Worm (Caenorhabditis elegans) whole organism, L4 larva: Measurements from ENCODE around the gene flp-23.

Experiments
- ceh-28 ChIP-seq: fragments of 150-350 bp; optimal IDR thresholded peaks from 2 replicates; lab custom pipeline; 2014; ENCODE audit warnings: missing biosample characterization, missing genetic modification reagents, missing genetic modification characterization
- ceh-32 ChIP-seq: sonication (generic microtip); optimal IDR thresholded peaks from 2 replicates; lab custom pipeline; 2016; ENCODE audit warnings: mild to moderate bottlenecking, missing genetic modification characterization, missing compliant biosample characterization; ENCODE audit not compliant: poor library complexity
- fkh-10 ChIP-seq: fragments of 150-350 bp; optimal IDR thresholded peaks from 2 replicates; lab custom pipeline; 2014; ENCODE audit warnings: missing biosample characterization, missing genetic modification reagents, missing genetic modification characterization
- fos-1 ChIP-seq: fragments of 150-350 bp; optimal IDR thresholded peaks from 2 replicates; lab custom pipeline; 2014; ENCODE audit warnings: missing biosample characterization, missing genetic modification characterization
- lin-13 ChIP-seq: fragments of 150-350 bp; optimal IDR thresholded peaks from 2 replicates; lab custom pipeline; 2014; ENCODE audit warnings: missing biosample characterization, missing genetic modification reagents, missing genetic modification characterization
- mxl-2 ChIP-seq: fragments of 200-800 bp; sonication (Bioruptor generic); conservative IDR thresholded peaks from 2 replicates; pipeline ENCODE4 v1.3.6; 2022; ENCODE audit warnings: missing genetic modification reagents, missing genetic modification characterization, missing compliant biosample characterization
- nhr-76 ChIP-seq: fragments of 150-350 bp; optimal IDR thresholded peaks from 2 replicates; lab custom pipeline; 2014; ENCODE audit warnings: missing biosample characterization, missing genetic modification characterization
- pha-4 ChIP-seq, 2 experiments: fragments of 150-350 bp in 1 of 2; fragments of 200-800 bp in 1 of 2; sonication (Bioruptor generic) in 1 of 2; IDR thresholded peaks in 1 of 2; optimal IDR thresholded peaks in 1 of 2; 2 replicates each; pipeline versions ENCODE4 v1.3.6 to Lab custom; 2014 to 2022; ENCODE audit warnings: missing genetic modification characterization in 2 of 2, missing genetic modification reagents in 2 of 2, missing biosample characterization in 1 of 2, missing compliant biosample characterization in 1 of 2
- snpc-4 ChIP-seq: fragments of 150-350 bp; optimal IDR thresholded peaks from 2 replicates; lab custom pipeline; 2014; ENCODE audit warnings: missing biosample characterization, missing genetic modification characterization
- spr-3 ChIP-seq: fragments of 200-800 bp; sonication (Bioruptor generic); optimal IDR thresholded peaks from 2 replicates; lab custom pipeline; 2018; ENCODE audit warnings: mild to moderate bottlenecking, missing genetic modification characterization, missing compliant biosample characterization
- unc-62 ChIP-seq, 3 experiments: fragments of 150-350 bp in 1 of 3; sonication (generic microtip); optimal IDR thresholded peaks in 2 of 3; peaks in 1 of 3; 1 replicate in 1 of 3; 2 replicates in 2 of 3; lab custom pipeline; 2014 to 2017; ENCODE audit warnings: missing biosample characterization in 3 of 3, missing genetic modification characterization in 3 of 3, missing genetic modification reagents in 3 of 3, missing genotype in 1 of 3
- zfp-2 ChIP-seq: sonication (generic microtip); optimal IDR thresholded peaks from 2 replicates; lab custom pipeline; 2016; ENCODE audit warnings: mild to moderate bottlenecking, missing genetic modification characterization, missing compliant biosample characterization

ce11 chrIII:8628405-8628982, 22.1 kb upstream of the flp-23 start, which contains the start of the genes polk-1 and gpr-1:
- TF ChIP-seq ceh-28 (tag; lab: Kevin White, UChicago) = no peak
- no peak for TF ChIP-seq nhr-76 (tag; lab: Kevin White, UChicago)
- no peak for TF ChIP-seq unc-62 (GFP tag; optimal IDR thresholded peaks at IDR 0.05 in 1 of 2; lab: Kevin White, UChicago)
- TF ChIP-seq unc-62 (tag; optimal IDR thresholded peaks at IDR 0.05; lab: Kevin White, UChicago) = no peak
- TF ChIP-seq ceh-32 (tag; lab: Kevin White, UChicago) = no peak
- no peak for TF ChIP-seq pha-4 (GFP tag; IDR thresholded peaks at IDR 0.05; lab: Robert Waterston, UW)
- TF ChIP-seq pha-4 (tag; optimal IDR thresholded peaks at IDR 0.05; lab: Kevin White, UChicago) = no peak
- no peak for TF ChIP-seq fos-1
- TF ChIP-seq mxl-2 (GFP tag; lab: Robert Waterston, UW) = no peak
- no peak for TF ChIP-seq zfp-2 (tag; lab: Kevin White, UChicago)
- no peak for TF ChIP-seq fkh-10 (GFP tag; lab: Kevin White, UChicago)
- TF ChIP-seq snpc-4 (tag; lab: Kevin White, UChicago) = no peak
- peak; percentile 3 for TF ChIP-seq lin-13 (GFP tag; lab: Kevin White, UChicago)
- no peak for TF ChIP-seq spr-3 (GFP tag; lab: Kevin White, UChicago)
